Comparison of ENCODE assay signal across 1 fruit fly cellular context in the genomic region with DNA sequence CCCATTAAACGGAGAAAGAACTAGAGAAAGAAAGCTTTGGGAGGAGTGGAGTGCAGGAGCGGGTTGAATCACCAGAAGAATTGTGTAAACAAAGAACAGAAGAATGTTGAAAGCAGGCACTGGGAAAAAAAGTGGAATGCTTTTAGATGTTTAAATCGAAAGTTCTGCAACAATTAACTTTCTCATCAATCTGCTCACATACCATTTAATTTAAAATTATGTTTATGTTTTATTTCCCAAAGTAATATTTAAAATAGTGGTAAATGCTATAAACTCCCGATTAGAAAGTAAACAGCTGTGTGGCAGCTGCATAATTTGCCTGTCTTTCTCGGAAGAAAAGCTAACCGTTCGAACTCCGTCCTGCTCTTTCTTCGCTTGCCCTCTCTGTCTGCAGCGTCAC.
TF ChIP-seq lines count a peak whose summit lies in the region.

No protein-coding gene starts in this region.

TF ChIP-seq in whole organism, embryonic, 481 proteins besides CTCF, POLR2A, EP300 and RAD21 (continued from another document):
- TF ChIP-seq CG18764 (GFP tag; optimal IDR thresholded peaks at IDR 0.05; lab: Kevin White, UChicago) (no peak), ci (GFP tag; IDR thresholded peaks at IDR 0.05; lab: Robert Waterston, UW) (peak; percentile 59; the same call in 2 of the 3 replicates), bbx (GFP tag; IDR thresholded peaks at IDR 0.05; lab: Robert Waterston, UW; ENCODE audit: partially characterized antibody) (no peak), dan (GFP tag; IDR thresholded peaks at IDR 0.05; lab: Robert Waterston, UW) (no peak), Neu2 (GFP tag; optimal IDR thresholded peaks at IDR 0.05; lab: Kevin White, UChicago; ENCODE audit: borderline replicate concordance) (no peak), ftz-f1 (GFP tag; optimal IDR thresholded peaks at IDR 0.05; lab: Kevin White, UChicago) (no peak), Xbp1 (GFP tag; optimal IDR thresholded peaks at IDR 0.05; lab: Kevin White, UChicago) (peak; percentile 31), CG30431 (GFP tag; optimal IDR thresholded peaks at IDR 0.05; lab: Kevin White, UChicago) (no peak), az2 (GFP tag; optimal IDR thresholded peaks at IDR 0.05; lab: Kevin White, UChicago) (peak; percentile 13), CG8388 (GFP tag; optimal IDR thresholded peaks at IDR 0.05; lab: Kevin White, UChicago) (peak; percentile 26), btn (GFP tag; optimal IDR thresholded peaks at IDR 0.05; lab: Kevin White, UChicago) (no peak), Kr (GFP tag; optimal IDR thresholded peaks at IDR 0.05; lab: Kevin White, UChicago) (no peak), D19A (tag; optimal IDR thresholded peaks at IDR 0.05; lab: Kevin White, UChicago) (peak; percentile 27), Max (GFP tag; optimal IDR thresholded peaks at IDR 0.05; lab: Kevin White, UChicago) (no peak), CG13424 (tag; optimal IDR thresholded peaks at IDR 0.05; lab: Kevin White, UChicago) (peak; percentile 4), BtbVII (GFP tag; optimal IDR thresholded peaks at IDR 0.05; lab: Kevin White, UChicago) (no peak), CG10462 (GFP tag; optimal IDR thresholded peaks at IDR 0.05; lab: Kevin White, UChicago) (no peak), gsb (GFP tag; IDR thresholded peaks at IDR 0.05; lab: Robert Waterston, UW) (no peak), CG17361 (GFP tag; IDR thresholded peaks at IDR 0.05; lab: Robert Waterston, UW) (peak; percentile 39; the same call in 1 of the 3 replicates), Tbp (GFP tag; optimal IDR thresholded peaks at IDR 0.05; lab: Kevin White, UChicago) (no peak), insv (GFP tag; optimal IDR thresholded peaks at IDR 0.05; lab: Kevin White, UChicago) (no peak), MESR4 (GFP tag; optimal IDR thresholded peaks at IDR 0.05; lab: Kevin White, UChicago) (no peak), CG7987 (GFP tag; optimal IDR thresholded peaks at IDR 0.05; lab: Kevin White, UChicago) (no peak), Chrac-16 (GFP tag; optimal IDR thresholded peaks at IDR 0.05; lab: Kevin White, UChicago) (no peak), CG9932 (GFP tag; IDR thresholded peaks at IDR 0.05; lab: Robert Waterston, UW) (no peak)
